Worm (Caenorhabditis elegans): ENCODE results near the gene T08D10.3.
"Not testable (repeated sequence)": the region's sequence is repeated elsewhere in the genome, so short reads cannot be mapped to it uniquely, and the experiment has no call there.

The T08D10.3 gene

DNA sequence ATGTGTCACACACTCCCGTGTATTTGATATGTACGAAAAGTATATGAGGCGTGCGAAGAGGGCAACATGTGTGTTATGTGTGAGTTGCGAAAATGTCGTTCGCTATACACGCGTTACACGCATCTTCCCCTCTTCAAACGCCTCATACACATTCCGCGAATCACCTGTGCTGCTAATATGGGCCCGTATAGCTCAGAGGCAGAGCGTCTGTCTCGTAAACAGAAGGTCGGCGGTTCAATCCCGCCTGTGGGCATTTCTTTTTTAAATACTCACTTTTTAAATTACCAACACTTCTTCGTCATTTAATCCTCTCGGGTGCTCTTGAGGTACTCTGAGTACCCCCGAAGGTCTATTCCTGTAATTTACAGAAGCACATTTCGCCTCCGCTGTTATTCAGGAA, 21.7 kb upstream of the T08D10.3 start:
- no peak for TF ChIP-seq dao-5 (tag; optimal IDR thresholded peaks at IDR 0.05)
- no peak for TF ChIP-seq W03F9.2 (tag; optimal IDR thresholded peaks at IDR 0.05)
- no peak for TF ChIP-seq him-1 (tag; optimal IDR thresholded peaks at IDR 0.05)

DNA sequence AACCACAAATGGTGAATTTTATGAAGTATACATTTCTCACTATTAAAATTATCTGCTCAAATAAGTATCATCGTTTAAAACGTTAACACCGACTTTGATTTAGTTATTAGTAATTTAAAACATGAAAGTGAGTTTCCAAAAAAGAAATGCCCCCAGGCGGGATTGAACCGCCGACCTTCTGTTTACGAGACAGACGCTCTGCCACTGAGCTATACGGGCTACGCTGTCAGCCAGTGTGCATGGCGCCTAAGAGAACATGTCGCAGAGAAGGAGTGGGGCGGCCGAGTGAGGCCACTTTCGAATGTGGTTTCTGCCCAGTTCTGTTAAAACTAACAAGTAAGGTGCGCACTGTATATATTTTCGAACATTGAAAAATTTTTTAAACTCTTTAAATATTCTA, 20.3 kb upstream of the T08D10.3 start:
- TF ChIP-seq W03F9.2 (tag; optimal IDR thresholded peaks at IDR 0.05) (peak; percentile 9), him-1 (tag; optimal IDR thresholded peaks at IDR 0.05) (peak; percentile 37), dao-5 (tag; optimal IDR thresholded peaks at IDR 0.05) (no peak)

DNA sequence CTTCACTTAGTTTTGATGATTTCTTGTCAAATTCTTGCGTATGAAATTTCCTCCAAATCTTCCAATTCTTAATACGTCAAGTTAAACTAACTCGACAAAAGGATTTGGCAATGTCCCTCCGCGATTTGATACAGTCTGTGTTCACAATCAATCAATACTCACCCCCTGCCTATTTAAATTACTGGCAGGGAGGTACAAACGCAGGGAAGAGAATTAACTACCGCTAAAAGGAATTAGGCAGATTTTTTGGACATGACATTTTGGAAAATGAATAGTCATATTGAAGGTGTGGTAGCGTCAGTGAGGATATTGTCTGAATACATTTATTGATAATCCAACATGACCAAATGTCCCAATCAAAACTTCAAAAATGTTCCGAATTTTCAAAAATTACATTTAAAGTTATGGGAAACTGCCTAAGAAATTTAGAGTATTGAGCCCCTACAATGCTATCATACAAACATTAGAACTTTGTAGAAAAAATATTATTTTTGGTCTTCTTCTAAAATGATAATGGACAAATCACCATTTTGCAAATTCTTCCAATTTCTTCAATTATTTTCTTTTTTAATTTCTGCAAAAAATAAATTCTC, 17.8 kb upstream of the T08D10.3 start:
- TF ChIP-seq W03F9.2 (tag; optimal IDR thresholded peaks at IDR 0.05) (peak; percentile 97), him-1 (tag; optimal IDR thresholded peaks at IDR 0.05) (peak; percentile 99), dao-5 (tag; optimal IDR thresholded peaks at IDR 0.05) (peak; percentile 93)

DNA sequence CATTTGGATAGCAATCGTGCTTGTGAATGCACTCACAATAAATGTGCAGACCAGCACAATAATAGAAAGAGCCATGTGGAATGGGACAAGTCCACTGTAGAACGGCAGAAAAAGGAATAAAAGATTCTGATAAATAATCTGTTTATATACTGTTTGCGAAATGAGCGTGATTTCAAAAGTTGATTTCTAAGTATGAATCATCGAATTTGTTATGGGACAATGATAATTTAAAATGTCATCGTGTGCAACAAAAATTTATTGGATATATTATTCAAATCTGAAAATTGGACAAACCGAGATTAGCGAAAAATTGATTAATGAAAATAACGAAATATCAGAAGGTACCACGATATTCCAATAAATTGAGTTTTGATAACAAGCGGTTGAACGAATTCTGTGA, 16.4 kb upstream of the T08D10.3 start, which contains the start of gene F55G7.5:
Gene F55G7.5 (minus strand): TSS at position 101 of the 400 bp plus-strand sequence.
- no peak for TF ChIP-seq dao-5 (tag; optimal IDR thresholded peaks at IDR 0.05)
- TF ChIP-seq him-1 (tag; optimal IDR thresholded peaks at IDR 0.05) = no peak
- TF ChIP-seq W03F9.2 (tag; optimal IDR thresholded peaks at IDR 0.05) = no peak

DNA sequence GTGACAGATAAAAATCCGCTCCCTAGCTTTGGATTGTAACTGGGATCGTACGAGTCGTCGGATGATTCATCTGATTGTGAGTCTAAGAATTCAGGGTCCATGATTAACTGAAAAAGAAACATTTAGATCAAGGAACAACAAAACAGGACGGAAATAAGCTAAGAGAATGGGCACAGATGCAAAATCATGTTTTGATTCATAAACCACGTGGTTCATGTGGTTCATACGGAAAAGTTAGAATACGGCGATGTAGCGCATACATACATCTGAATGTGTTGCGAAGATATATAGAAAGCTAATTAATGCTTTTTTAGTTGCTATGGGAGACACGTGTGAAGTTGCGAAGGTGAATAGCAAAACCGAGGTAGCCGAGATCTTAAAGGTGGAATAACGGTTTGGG, 13.3 kb upstream of the T08D10.3 start, which contains the start of gene F55G7.3:
Gene F55G7.3 (minus strand): TSS at position 101 of the 400 bp plus-strand sequence.
- TF ChIP-seq W03F9.2 (tag; optimal IDR thresholded peaks at IDR 0.05) (no peak), dao-5 (tag; optimal IDR thresholded peaks at IDR 0.05) (no peak), him-1 (tag; optimal IDR thresholded peaks at IDR 0.05) (no peak)

DNA sequence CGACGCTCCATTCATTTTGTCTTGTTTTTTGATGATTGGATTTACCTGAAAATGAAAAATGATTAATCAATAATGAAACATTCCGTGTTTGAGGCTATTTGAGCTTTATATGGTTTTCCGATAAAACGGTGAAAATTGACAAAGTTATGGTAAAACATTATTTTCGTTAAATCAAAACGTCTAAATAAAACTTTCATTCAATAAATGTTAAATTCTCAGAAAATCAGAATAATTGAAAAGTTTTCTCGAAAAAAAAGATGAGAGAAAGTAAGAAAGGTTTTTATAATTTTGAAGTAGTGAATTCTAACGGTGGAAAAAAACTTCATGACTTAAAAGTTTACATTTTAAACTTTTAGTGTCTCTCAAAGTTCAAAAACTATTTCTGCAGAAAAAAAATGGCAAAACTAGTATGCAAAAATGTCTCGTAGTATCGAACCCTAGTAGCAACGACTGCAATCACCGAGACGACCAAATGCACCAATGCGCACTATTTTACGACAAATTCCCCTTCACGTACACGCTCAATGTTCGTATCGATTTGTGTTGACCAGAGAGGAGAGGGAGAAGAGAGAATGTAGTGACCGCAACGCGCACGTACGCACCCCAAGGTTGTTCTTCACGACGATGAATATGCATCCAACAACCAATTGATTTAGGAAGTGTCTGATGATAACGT, 8.3 kb upstream of the T08D10.3 start, which contains the start of gene nfya-1:
Gene nfya-1 (minus strand): TSS at position 51 of the 676 bp plus-strand sequence.
- TF ChIP-seq dao-5 (tag; optimal IDR thresholded peaks at IDR 0.05) = no peak
- no peak for TF ChIP-seq W03F9.2 (tag; optimal IDR thresholded peaks at IDR 0.05)
- TF ChIP-seq him-1 (tag; optimal IDR thresholded peaks at IDR 0.05) = no peak

DNA sequence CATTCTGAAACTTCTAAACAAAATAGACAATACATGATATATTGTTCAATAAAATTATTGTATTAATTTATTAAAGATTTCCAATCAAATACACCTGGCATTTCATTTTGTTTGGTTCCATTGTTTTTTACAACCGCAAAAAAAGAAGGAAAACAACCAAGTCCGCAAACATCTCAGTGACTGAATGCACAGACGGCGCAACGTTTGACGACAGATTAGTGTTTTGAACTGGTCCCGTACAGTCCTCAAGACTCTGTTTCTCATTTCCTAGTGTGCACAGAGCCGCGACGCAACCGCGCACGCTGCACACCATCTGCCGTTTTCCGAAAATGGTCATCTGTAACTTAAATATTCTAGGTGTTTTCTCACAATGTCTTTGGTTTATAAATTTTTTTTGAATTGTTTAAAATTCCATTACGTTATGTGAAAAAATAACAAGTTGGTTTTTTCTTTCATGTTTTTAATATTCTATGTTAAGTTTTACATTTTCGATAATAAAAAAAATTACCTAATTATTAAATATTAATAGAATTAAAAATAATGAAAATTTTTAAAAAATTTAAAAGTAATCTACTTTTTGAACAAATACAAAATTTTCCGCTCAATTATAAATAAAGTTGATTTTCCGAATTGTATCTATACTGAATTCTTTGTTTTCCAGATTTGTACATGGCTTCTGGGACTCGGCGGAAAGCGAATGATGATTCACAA, 6.9 kb upstream of the T08D10.3 start, which contains the start of gene lsd-1:
Gene lsd-1 (plus strand): TSS at position 661 of the 711 bp plus-strand sequence.
- TF ChIP-seq him-1 (tag; optimal IDR thresholded peaks at IDR 0.05) = no peak
- no peak for TF ChIP-seq W03F9.2 (tag; optimal IDR thresholded peaks at IDR 0.05)
- no peak for TF ChIP-seq dao-5 (tag; optimal IDR thresholded peaks at IDR 0.05)

DNA sequence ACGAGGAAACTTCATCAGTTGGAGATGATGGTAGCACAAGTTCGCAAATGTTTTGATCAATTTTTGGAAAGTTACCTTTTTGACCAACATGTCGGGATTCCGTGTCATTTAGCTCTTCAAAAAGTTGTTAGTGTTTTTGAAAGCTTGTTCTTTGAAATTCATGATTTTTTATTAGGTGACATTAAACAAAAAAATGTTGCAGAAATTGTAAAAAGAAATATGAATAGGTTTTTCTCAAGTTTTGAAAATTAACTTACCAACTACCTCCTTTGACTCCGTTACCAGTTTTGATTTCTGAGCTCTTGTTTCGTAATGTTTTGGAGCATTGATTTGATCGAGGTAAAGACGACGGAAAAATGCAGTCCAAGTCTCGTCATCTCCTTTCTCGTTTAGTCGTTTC, 3.1 kb upstream of the T08D10.3 start:
- TF ChIP-seq him-1 (tag; optimal IDR thresholded peaks at IDR 0.05) (no peak), dao-5 (tag; optimal IDR thresholded peaks at IDR 0.05) (no peak), W03F9.2 (tag; optimal IDR thresholded peaks at IDR 0.05) (no peak)

DNA sequence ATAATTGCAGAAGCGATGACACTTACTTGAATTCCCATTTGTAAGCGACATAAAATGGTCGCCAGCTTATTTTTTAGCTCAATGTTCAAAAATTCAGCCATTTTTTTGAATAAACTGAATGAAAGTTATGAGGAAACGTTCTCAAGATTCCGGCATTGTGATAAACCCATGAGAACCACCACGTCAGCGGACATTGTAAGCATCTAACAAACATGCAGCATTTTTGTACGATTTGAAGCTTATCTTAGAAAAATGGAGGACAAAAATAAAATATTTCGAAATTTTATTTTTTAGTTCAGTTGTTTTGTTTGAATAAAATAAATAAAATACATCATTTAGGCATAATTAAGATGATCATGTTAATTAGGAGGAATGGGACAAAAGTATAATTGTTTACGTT, 2.0 kb upstream of the T08D10.3 start, which contains the start of gene T08D10.4:
Gene T08D10.4 (minus strand): TSS at position 101 of the 400 bp plus-strand sequence.
- TF ChIP-seq him-1 (tag; optimal IDR thresholded peaks at IDR 0.05) (no peak), W03F9.2 (tag; optimal IDR thresholded peaks at IDR 0.05) (no peak)

DNA sequence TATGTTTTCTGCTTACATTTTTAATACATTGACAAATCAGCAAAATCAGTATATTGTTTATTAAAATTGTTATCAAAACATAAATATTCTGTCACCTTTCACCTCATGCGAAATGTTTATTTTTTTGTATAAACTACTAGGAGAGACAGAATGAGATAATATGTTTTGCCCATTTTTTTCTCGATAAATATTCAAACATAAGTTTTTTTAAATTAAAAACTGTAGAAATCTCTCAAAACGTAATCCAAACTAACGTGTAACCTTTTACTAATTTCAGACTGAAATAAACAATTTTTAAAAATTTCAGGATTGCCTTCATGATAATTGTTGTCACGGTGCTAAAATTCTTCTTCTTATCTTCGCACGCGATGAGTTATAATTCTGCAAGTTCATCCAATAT, 2.0 kb downstream of the T08D10.3 start, which contains the start of gene T08D10.5:
Gene T08D10.5 (plus strand): TSS at position 301 of the 400 bp plus-strand sequence.
- no peak for TF ChIP-seq W03F9.2 (tag; optimal IDR thresholded peaks at IDR 0.05)
- TF ChIP-seq dao-5 (tag; optimal IDR thresholded peaks at IDR 0.05) = no peak
- TF ChIP-seq him-1 (tag; optimal IDR thresholded peaks at IDR 0.05) = no peak

DNA sequence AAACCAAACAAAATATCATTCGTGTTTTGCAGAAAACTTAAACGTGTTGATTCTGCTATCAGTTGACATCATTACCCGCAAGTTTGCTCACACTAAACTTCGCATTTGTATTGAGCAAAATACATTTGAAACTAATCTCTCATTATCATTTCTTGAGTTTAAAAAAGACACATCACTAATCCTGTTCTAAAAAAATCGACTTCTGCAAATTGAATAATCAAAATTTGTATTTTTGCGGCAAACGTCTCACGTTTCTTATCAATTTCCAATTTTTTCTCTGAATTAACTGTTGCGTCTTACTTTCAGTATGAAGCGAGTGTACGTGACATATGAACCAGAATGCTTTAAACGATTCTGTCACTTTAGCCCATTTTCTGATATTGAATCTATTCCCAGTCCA, 4.6 kb downstream of the T08D10.3 start, which contains the start of gene C49F5.8:
Gene C49F5.8 (plus strand): TSS at position 301 of the 400 bp plus-strand sequence.
- TF ChIP-seq W03F9.2 (tag; optimal IDR thresholded peaks at IDR 0.05) = no peak
- no peak for TF ChIP-seq dao-5 (tag; optimal IDR thresholded peaks at IDR 0.05)

DNA sequence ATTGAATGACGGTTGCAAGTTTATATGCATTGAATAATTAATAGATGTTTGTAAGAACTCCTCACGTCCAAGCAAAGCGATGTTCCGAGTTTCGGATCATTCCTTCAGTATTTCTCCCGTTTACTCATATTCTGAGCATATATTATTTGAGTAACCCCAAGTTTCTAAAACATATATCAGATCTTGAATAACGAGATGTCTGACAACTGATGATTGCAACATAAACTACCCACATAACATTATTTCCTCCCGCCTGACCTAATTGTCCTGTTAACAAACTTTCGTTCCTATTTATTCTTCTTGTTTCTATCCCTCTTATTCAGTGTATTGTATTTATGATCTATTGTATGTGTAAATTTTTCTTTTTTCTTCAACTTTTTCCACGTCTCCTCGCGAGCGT, 5.9 kb downstream of the T08D10.3 start, which contains the start of gene C49F5.13:
Gene C49F5.13 (plus strand): TSS at position 301 of the 400 bp plus-strand sequence.
- TF ChIP-seq dao-5, him-1, W03F9.2 (tag; optimal IDR thresholded peaks at IDR 0.05): not testable (repeated sequence)

DNA sequence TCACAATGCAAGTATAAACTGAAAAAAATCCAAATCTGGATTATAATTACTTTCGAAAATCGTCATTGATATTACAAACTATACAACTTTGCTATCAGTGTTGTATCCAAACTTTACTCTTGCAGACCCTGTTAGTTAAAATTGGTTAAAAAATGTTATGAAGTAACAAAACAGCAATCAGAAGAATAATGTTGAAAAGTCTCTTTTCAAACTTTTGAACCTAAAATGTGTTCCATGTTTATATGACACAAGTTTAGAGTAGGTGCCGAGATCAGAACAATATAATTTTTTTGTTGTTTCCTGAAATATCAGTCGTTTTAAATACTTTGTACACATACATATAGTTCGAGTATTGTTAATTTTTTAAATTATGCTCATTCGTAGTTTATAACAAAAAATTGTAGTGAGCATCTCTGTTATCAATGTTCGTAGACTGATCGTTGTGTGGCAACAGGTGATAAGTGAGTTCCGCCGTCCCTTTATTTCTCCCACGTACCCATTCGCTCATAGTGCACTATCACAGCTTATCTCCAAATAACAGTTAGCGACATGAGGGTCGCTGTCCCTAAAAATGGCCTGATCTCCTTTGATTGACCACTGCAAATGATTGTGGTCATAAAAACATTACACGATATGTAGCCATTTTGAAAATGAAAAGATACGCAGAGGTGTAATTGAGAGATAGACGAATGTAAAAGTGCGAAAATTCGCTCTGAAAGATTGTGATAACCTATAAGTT, 7.0 kb downstream of the T08D10.3 start:
- TF ChIP-seq dao-5 (tag; optimal IDR thresholded peaks at IDR 0.05) = no peak
- no peak for TF ChIP-seq W03F9.2 (tag; optimal IDR thresholded peaks at IDR 0.05)
- TF ChIP-seq him-1 (tag; optimal IDR thresholded peaks at IDR 0.05) = no peak
